Fruit fly (Drosophila melanogaster): Measurements from ENCODE around the gene Brd8.

Gene Brd8

dm6 chr3R:29259466-29260132 lies 36.3 kb downstream of the Brd8 start:
- TF ChIP-seq dac (GFP tag; optimal IDR thresholded peaks at IDR 0.05) (no peak), svp (GFP tag) (peak; percentile 10), CG11902 (GFP tag; optimal IDR thresholded peaks at IDR 0.05) (no peak), Eip78C (GFP tag) (peak; percentile 13), CG11294 (GFP tag; IDR thresholded peaks at IDR 0.05) (no peak), topi (GFP tag; optimal IDR thresholded peaks at IDR 0.05) (no peak), Ets96B (tag; optimal IDR thresholded peaks at IDR 0.05) (peak; percentile 14)

dm6 chr3R:29262481-29262880 lies 39.2 kb downstream of the Brd8 start:
- TF ChIP-seq CG6854 (GFP tag; optimal IDR thresholded peaks at IDR 0.05) (no peak), CG11762 (GFP tag; optimal IDR thresholded peaks at IDR 0.05; ENCODE audit: insufficient read depth) (no peak), lz (GFP tag; optimal IDR thresholded peaks at IDR 0.05) (no peak), Sox15 (GFP tag; optimal IDR thresholded peaks at IDR 0.05) (no peak), CG16779 (tag; optimal IDR thresholded peaks at IDR 0.05) (no peak)

dm6 chr3R:29263264-29263663 lies 40.0 kb downstream of the Brd8 start:
- no peak for TF ChIP-seq dsx (GFP tag; optimal IDR thresholded peaks at IDR 0.05; ENCODE audit: poor library complexity, severe bottlenecking)
- TF ChIP-seq acj6 (GFP tag; optimal IDR thresholded peaks at IDR 0.05) = no peak
- TF ChIP-seq esn (GFP tag; optimal IDR thresholded peaks at IDR 0.05) = no peak
- TF ChIP-seq spab (GFP tag; optimal IDR thresholded peaks at IDR 0.05) = no peak
- no peak for TF ChIP-seq CG3032 (tag; optimal IDR thresholded peaks at IDR 0.05)
- TF ChIP-seq lz (GFP tag; optimal IDR thresholded peaks at IDR 0.05) = no peak

- TF ChIP-seq Met (GFP tag; optimal IDR thresholded peaks at IDR 0.05) (peak; percentile 14), esn (GFP tag; optimal IDR thresholded peaks at IDR 0.05) (peak; percentile 22), Blimp-1 (GFP tag; optimal IDR thresholded peaks at IDR 0.05) (no peak), svp (GFP tag) (peak; percentile 50), CG31627 (GFP tag; optimal IDR thresholded peaks at IDR 0.05) (peak; percentile 8), Hr39 (GFP tag; optimal IDR thresholded peaks at IDR 0.05) (peak; percentile 7)
Measured at dm6 chr3R:29265075-29265474, 41.8 kb downstream of the Brd8 start.

dm6 chr3R:29266607-29267006 lies 43.3 kb downstream of the Brd8 start:
- TF ChIP-seq Met (GFP tag; optimal IDR thresholded peaks at IDR 0.05) (no peak), svp (GFP tag) (peak; percentile 54), Eip78C (GFP tag) (peak; percentile 5)

- TF ChIP-seq CG1621 (tag; optimal IDR thresholded peaks at IDR 0.05) (no peak), fkh (GFP tag; optimal IDR thresholded peaks at IDR 0.05) (peak; percentile 39)
Measured at dm6 chr3R:29268062-29268461, 44.8 kb downstream of the Brd8 start.

dm6 chr3R:29269204-29269603 lies 45.9 kb downstream of the Brd8 start:
- TF ChIP-seq svp (GFP tag) (peak; percentile 54), Eip78C (GFP tag) (peak; percentile 24), Ets96B (tag; optimal IDR thresholded peaks at IDR 0.05) (peak; percentile 7), ss (GFP tag; optimal IDR thresholded peaks at IDR 0.05) (peak; percentile 21 to 37), CG31627 (GFP tag; optimal IDR thresholded peaks at IDR 0.05) (no peak)

dm6 chr3R:29273029-29273428 lies 49.7 kb downstream of the Brd8 start:
- no peak for TF ChIP-seq cyc (GFP tag; optimal IDR thresholded peaks at IDR 0.05)
- TF ChIP-seq Gug (GFP tag; IDR thresholded peaks at IDR 0.05) = no peak
- no peak for TF ChIP-seq svp (GFP tag)
- no peak for TF ChIP-seq Ets21C (GFP tag; optimal IDR thresholded peaks at IDR 0.05)
- TF ChIP-seq Eip75B (GFP tag; optimal IDR thresholded peaks at IDR 0.05) = no peak
- TF ChIP-seq CG7368 (GFP tag; optimal IDR thresholded peaks at IDR 0.05) = no peak
- no peak for TF ChIP-seq dac (GFP tag; optimal IDR thresholded peaks at IDR 0.05)
- TF ChIP-seq CG6854 (GFP tag; optimal IDR thresholded peaks at IDR 0.05) = no peak
- TF ChIP-seq dsx (GFP tag; optimal IDR thresholded peaks at IDR 0.05; ENCODE audit: poor library complexity, severe bottlenecking) = peak; percentile 8
- no peak for TF ChIP-seq salr (GFP tag; optimal IDR thresholded peaks at IDR 0.05)
- TF ChIP-seq Met (GFP tag; optimal IDR thresholded peaks at IDR 0.05) = no peak
- TF ChIP-seq CG4318 (GFP tag; optimal IDR thresholded peaks at IDR 0.05) = no peak
- TF ChIP-seq Ets96B (tag; optimal IDR thresholded peaks at IDR 0.05) = peak; percentile 28
- TF ChIP-seq ss (GFP tag; optimal IDR thresholded peaks at IDR 0.05) = peak in 1 of 2 experiments; percentile 10
- peak; percentile 73 for TF ChIP-seq Eip78C (GFP tag)
- no peak for TF ChIP-seq Sox102F (GFP tag; optimal IDR thresholded peaks at IDR 0.05)
- TF ChIP-seq CG6808 (GFP tag; optimal IDR thresholded peaks at IDR 0.05) = peak; percentile 48
- TF ChIP-seq CG10669 (GFP tag; optimal IDR thresholded peaks at IDR 0.05) = peak; percentile 11
- TF ChIP-seq eg (GFP tag; IDR thresholded peaks at IDR 0.05) = no peak
- TF ChIP-seq CG10631 (GFP tag; optimal IDR thresholded peaks at IDR 0.05) = no peak

All from whole organism, prepupa.